Worm (Caenorhabditis elegans) whole organism, L2 larva: ENCODE data around the gene H03G16.7.

Experiments
- F13H6.1 ChIP-seq: sonication (generic microtip); optimal IDR thresholded peaks from 2 replicates; lab custom pipeline; 2016; ENCODE audit warnings: missing genetic modification characterization, missing compliant biosample characterization
- blmp-1 ChIP-seq: sonication (generic microtip); optimal IDR thresholded peaks from 2 replicates; lab custom pipeline; 2017; ENCODE audit warnings: missing genetic modification characterization, mild to moderate bottlenecking, missing compliant biosample characterization, antibody characterized with exemption, moderate library complexity; ENCODE audit not compliant: insufficient read depth
- sem-4 ChIP-seq: fragments of 150-350 bp; optimal IDR thresholded peaks from 2 replicates; lab custom pipeline; 2014; ENCODE audit warnings: missing biosample characterization, missing genetic modification reagents, missing genetic modification characterization

DNA sequence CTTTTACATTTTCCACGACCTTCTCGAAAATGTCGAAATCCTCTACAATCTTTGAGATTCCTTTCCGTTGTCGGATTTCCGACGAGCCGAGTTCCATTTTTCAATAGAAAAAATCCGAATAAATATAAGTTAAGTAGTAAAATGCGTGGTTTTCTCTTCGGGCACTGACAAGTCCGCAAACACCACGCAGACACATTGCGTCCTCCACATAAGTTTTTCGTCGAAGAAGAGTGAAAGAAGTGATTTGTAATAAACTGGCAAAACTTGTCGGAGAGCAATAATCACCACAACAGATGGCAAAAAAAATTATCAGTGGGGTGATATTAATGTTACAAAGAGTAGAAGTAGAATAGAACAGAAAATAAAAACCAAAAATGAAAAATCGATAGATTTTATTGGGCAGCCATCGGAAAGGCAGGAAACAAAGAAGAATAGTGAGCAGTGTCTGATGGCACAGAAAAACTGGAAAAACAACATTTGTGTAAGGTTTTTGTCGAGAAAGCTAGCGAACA is 48.9 kb downstream of the H03G16.7 start, which contains the start of gene ergi-2:
- TF ChIP-seq F13H6.1 (tag; lab: Kevin White, UChicago) (no peak), sem-4 (tag; lab: Kevin White, UChicago) (no peak), blmp-1 (tag; lab: Kevin White, UChicago) (no peak)
